Worm (Caenorhabditis elegans): ENCODE data around the gene C15H9.3.

DNA sequence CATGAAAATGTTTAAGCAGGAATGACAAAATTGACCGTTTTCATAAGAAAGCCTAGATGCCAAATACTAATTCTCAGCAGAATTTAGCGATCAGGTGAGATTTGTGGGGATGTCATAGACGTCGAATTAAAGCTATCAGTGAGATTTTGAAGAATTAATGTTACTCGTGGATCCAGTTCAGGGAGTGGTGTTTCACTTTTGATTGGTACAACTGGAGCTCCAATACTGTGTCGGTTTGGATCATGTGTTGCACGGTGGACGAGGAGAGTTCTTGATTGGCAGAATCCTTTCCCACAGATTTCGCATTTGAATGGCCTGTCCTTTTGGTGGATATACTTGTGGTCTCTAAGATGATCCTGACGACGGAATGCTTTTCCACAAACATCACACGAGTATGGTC, 44.0 kb downstream of the C15H9.3 start:
- no peak for TF ChIP-seq elt-3 (tag; optimal IDR thresholded peaks at IDR 0.05)
- no peak for TF ChIP-seq ceh-82 (tag; optimal IDR thresholded peaks at IDR 0.05)
- TF ChIP-seq skn-1 (tag; optimal IDR thresholded peaks at IDR 0.05): no peak

Measured in whole organism, L2 larva.